Fruit fly (Drosophila melanogaster): ENCODE measurements around the gene RpL7-like.

Gene RpL7-like

dm6 chr2L:12025505-12025904 is 30.6 kb upstream of the RpL7-like start (continued):
- TF ChIP-seq hb (GFP tag; IDR thresholded peaks at IDR 0.05; ENCODE audit: partially characterized antibody), result no peak
- no peak for TF ChIP-seq Scr (GFP tag; IDR thresholded peaks at IDR 0.05; ENCODE audit: partially characterized antibody)
- no peak for TF ChIP-seq CG8290 (GFP tag; optimal IDR thresholded peaks at IDR 0.05)
- peak in 1 of 2 experiments; percentile 74 for TF ChIP-seq CG8290 (tag; optimal IDR thresholded peaks at IDR 0.05)
- no peak for TF ChIP-seq NK7.1 (GFP tag; optimal IDR thresholded peaks at IDR 0.05)
- TF ChIP-seq chif (GFP tag; optimal IDR thresholded peaks at IDR 0.05), result no peak
- TF ChIP-seq grn (GFP tag; optimal IDR thresholded peaks at IDR 0.05), result no peak
- TF ChIP-seq Max (GFP tag; optimal IDR thresholded peaks at IDR 0.05), result no peak
- no peak for TF ChIP-seq dati (GFP tag; IDR thresholded peaks at IDR 0.05)
- no peak for TF ChIP-seq eyg (GFP tag; optimal IDR thresholded peaks at IDR 0.05)
- no peak for TF ChIP-seq kni (GFP tag; optimal IDR thresholded peaks at IDR 0.05)
- no peak for TF ChIP-seq CG31388 (GFP tag; optimal IDR thresholded peaks at IDR 0.05)
- TF ChIP-seq CG17359 (tag; optimal IDR thresholded peaks at IDR 0.05), result peak; percentile 7
- no peak for TF ChIP-seq CG3838 (GFP tag; optimal IDR thresholded peaks at IDR 0.05)
- TF ChIP-seq Sox100B (GFP tag; optimal IDR thresholded peaks at IDR 0.05), result no peak
- TF ChIP-seq sisA (GFP tag; IDR thresholded peaks at IDR 0.05), result no peak
- no peak for TF ChIP-seq CG12299 (tag; optimal IDR thresholded peaks at IDR 0.05)
- peak; percentile 14 for TF ChIP-seq org-1 (GFP tag; optimal IDR thresholded peaks at IDR 0.05)
- no peak for TF ChIP-seq CG3847 (GFP tag; IDR thresholded peaks at IDR 0.05)
- TF ChIP-seq CG1602 (GFP tag; optimal IDR thresholded peaks at IDR 0.05), result no peak
- TF ChIP-seq Oaz (GFP tag; IDR thresholded peaks at IDR 0.05), result no peak
- TF ChIP-seq jing (GFP tag; optimal IDR thresholded peaks at IDR 0.05), result no peak
- no peak for TF ChIP-seq sens-2 (GFP tag; IDR thresholded peaks at IDR 0.05)
- TF ChIP-seq bab2 (GFP tag; optimal IDR thresholded peaks at IDR 0.05), result no peak
- no peak for TF ChIP-seq wdn (GFP tag; IDR thresholded peaks at IDR 0.05)
- no peak for TF ChIP-seq CG11085 (GFP tag; IDR thresholded peaks at IDR 0.05)
- TF ChIP-seq CG4854 (GFP tag; optimal IDR thresholded peaks at IDR 0.05), result no peak
- no peak for TF ChIP-seq stc (GFP tag; IDR thresholded peaks at IDR 0.05)
- TF ChIP-seq Neu2 (GFP tag; optimal IDR thresholded peaks at IDR 0.05; ENCODE audit: borderline replicate concordance), result no peak
- no peak for TF ChIP-seq CG12236 (GFP tag; optimal IDR thresholded peaks at IDR 0.05)
- TF ChIP-seq Atf6 (GFP tag; IDR thresholded peaks at IDR 0.05), result peak; percentile 21; the same call in 1 of the 2 replicates
- no peak for TF ChIP-seq CG10267 (tag; optimal IDR thresholded peaks at IDR 0.05)
- TF ChIP-seq bbx (GFP tag; IDR thresholded peaks at IDR 0.05; ENCODE audit: partially characterized antibody), result no peak
- no peak for TF ChIP-seq CG42726 (GFP tag; IDR thresholded peaks at IDR 0.05; ENCODE audit: partially characterized antibody)
- TF ChIP-seq pan (optimal IDR thresholded peaks at IDR 0.05), result no peak
- TF ChIP-seq pan (GFP tag; optimal IDR thresholded peaks at IDR 0.05 in 1 of 2, IDR thresholded peaks at IDR 0.05 in 1 of 2), result peak in 1 of 2 experiments; percentile 49
- no peak for TF ChIP-seq CG4404 (GFP tag; IDR thresholded peaks at IDR 0.05)
- no peak for TF ChIP-seq CG16779 (GFP tag; IDR thresholded peaks at IDR 0.05)
- no peak for TF ChIP-seq tna (GFP tag; IDR thresholded peaks at IDR 0.05; ENCODE audit: partially characterized antibody)
- no peak for TF ChIP-seq B-H1 (GFP tag; IDR thresholded peaks at IDR 0.05)
- TF ChIP-seq CG9609 (GFP tag; optimal IDR thresholded peaks at IDR 0.05), result no peak
- TF ChIP-seq tio (GFP tag; optimal IDR thresholded peaks at IDR 0.05), result no peak
- TF ChIP-seq Poxn (GFP tag; IDR thresholded peaks at IDR 0.05), result no peak
- TF ChIP-seq danr (GFP tag; IDR thresholded peaks at IDR 0.05), result no peak
- no peak for TF ChIP-seq scrt (GFP tag; optimal IDR thresholded peaks at IDR 0.05)
- TF ChIP-seq odd (GFP tag; optimal IDR thresholded peaks at IDR 0.05), result no peak
- TF ChIP-seq Drgx (GFP tag; IDR thresholded peaks at IDR 0.05), result peak; percentile 67
- TF ChIP-seq bigmax (GFP tag; optimal IDR thresholded peaks at IDR 0.05), result no peak
- TF ChIP-seq CG8924 (tag; optimal IDR thresholded peaks at IDR 0.05), result no peak
- no peak for TF ChIP-seq dm (GFP tag; optimal IDR thresholded peaks at IDR 0.05)
- no peak for TF ChIP-seq twi (tag; optimal IDR thresholded peaks at IDR 0.05)
- TF ChIP-seq sqz (GFP tag; optimal IDR thresholded peaks at IDR 0.05), result no peak
- no peak for TF ChIP-seq Dfd (GFP tag; optimal IDR thresholded peaks at IDR 0.05)

Data from whole organism, embryonic.